Fruit fly (Drosophila melanogaster) Kc167 (cell line): Measurements from ENCODE around the gene CG15533.

Experiments
- Myc ChIP-seq: fragments of >200 bp; optimal IDR thresholded peaks from 2 replicates; lab custom pipeline; 2017; ENCODE audit warnings: missing external identifiers
- Sin3A ChIP-seq: fragments of >200 bp; optimal IDR thresholded peaks from 2 replicates; lab custom pipeline; 2018; ENCODE audit warnings: missing external identifiers
- h ChIP-seq: fragments of >200 bp; optimal IDR thresholded peaks from 3 replicates; lab custom pipeline; 2018; ENCODE audit warnings: missing external identifiers
- insv ChIP-seq: fragments of >200 bp; optimal IDR thresholded peaks from 3 replicates; lab custom pipeline; 2018; ENCODE audit warnings: missing external identifiers
- psq ChIP-seq: fragments of >200 bp; optimal IDR thresholded peaks from 2 replicates; lab custom pipeline; 2017; ENCODE audit warnings: missing external identifiers
- ttk ChIP-seq: sonication (Bioruptor generic); optimal IDR thresholded peaks from 2 replicates; lab custom pipeline; 2017; ENCODE audit warnings: missing external identifiers

The CG15533 gene

dm6 chr3R:30466515-30466914, 37.9 kb downstream of the CG15533 start:
- TF ChIP-seq ttk (lab: Kevin White, UChicago) (no peak), h (no peak), insv (no peak), Sin3A (lab: Kevin White, UChicago) (no peak), Myc (lab: Kevin White, UChicago) (no peak), psq (no peak)

dm6 chr3R:30467062-30467461, 38.4 kb downstream of the CG15533 start:
- no peak for TF ChIP-seq psq
- no peak for TF ChIP-seq ttk (lab: Kevin White, UChicago)
- no peak for TF ChIP-seq insv
- TF ChIP-seq h = no peak
- TF ChIP-seq Myc (lab: Kevin White, UChicago) = no peak
- no peak for TF ChIP-seq Sin3A (lab: Kevin White, UChicago)

dm6 chr3R:30470690-30471089, 42.1 kb downstream of the CG15533 start:
- TF ChIP-seq insv (no peak), h (no peak), Myc (lab: Kevin White, UChicago) (no peak), ttk (lab: Kevin White, UChicago) (no peak), psq (no peak), Sin3A (lab: Kevin White, UChicago) (no peak)

dm6 chr3R:30472331-30472730, 43.7 kb downstream of the CG15533 start:
- no peak for TF ChIP-seq Sin3A (lab: Kevin White, UChicago)
- no peak for TF ChIP-seq h
- TF ChIP-seq ttk (lab: Kevin White, UChicago) = no peak
- TF ChIP-seq insv = no peak
- no peak for TF ChIP-seq psq
- TF ChIP-seq Myc (lab: Kevin White, UChicago) = no peak

dm6 chr3R:30474667-30475213, 46.1 kb downstream of the CG15533 start:
- TF ChIP-seq Myc (lab: Kevin White, UChicago) (no peak), Sin3A (lab: Kevin White, UChicago) (no peak), psq (no peak), ttk (lab: Kevin White, UChicago) (no peak)

dm6 chr3R:30475910-30476309, 47.3 kb downstream of the CG15533 start:
- TF ChIP-seq Sin3A (lab: Kevin White, UChicago) (no peak), h (no peak), psq (no peak), Myc (lab: Kevin White, UChicago) (no peak), ttk (lab: Kevin White, UChicago) (no peak), insv (no peak)

dm6 chr3R:30476367-30476766, 47.7 kb downstream of the CG15533 start, which contains the start of gene spdo:
spdo (plus strand) TSS chr3R:30476684.
- TF ChIP-seq h (no peak), ttk (lab: Kevin White, UChicago) (no peak), Myc (lab: Kevin White, UChicago) (no peak), insv (no peak), psq (no peak), Sin3A (lab: Kevin White, UChicago) (no peak)
